Fruit fly (Drosophila melanogaster) whole organism, prepupa: ENCODE results near the gene Oatp33Ea.

Experiments
- CG3919 ChIP-seq: fragments of 200-800 bp; sonication (Bioruptor generic); optimal IDR thresholded peaks from 3 replicates; lab custom pipeline; 2016; ENCODE audit warnings: missing biosample characterization, missing genetic modification characterization
- Ets21C ChIP-seq: fragments of 200-800 bp; sonication (Bioruptor generic); optimal IDR thresholded peaks from 3 replicates; lab custom pipeline; 2016; ENCODE audit warnings: missing biosample characterization, missing genetic modification characterization
- Lpt ChIP-seq: fragments of 200-800 bp; sonication (Bioruptor generic); optimal IDR thresholded peaks from 3 replicates; lab custom pipeline; 2016; ENCODE audit warnings: missing biosample characterization, missing genetic modification characterization
- achi ChIP-seq: fragments of 200-800 bp; sonication (Bioruptor generic); optimal IDR thresholded peaks from 3 replicates; lab custom pipeline; 2016; ENCODE audit warnings: missing biosample characterization, missing genetic modification characterization
- dsx ChIP-seq: fragments of 200-800 bp; optimal IDR thresholded peaks from 3 replicates; lab custom pipeline; 2019; ENCODE audit warnings: missing biosample characterization, mild to moderate bottlenecking, missing genetic modification characterization, moderate library complexity; ENCODE audit not compliant: poor library complexity, severe bottlenecking
- net ChIP-seq: fragments of 200-800 bp; sonication (Bioruptor generic); optimal IDR thresholded peaks from 3 replicates; lab custom pipeline; 2016; ENCODE audit warnings: missing biosample characterization, missing genetic modification characterization
- topi ChIP-seq: fragments of 200-800 bp; sonication (Bioruptor generic); optimal IDR thresholded peaks from 3 replicates; lab custom pipeline; 2016; ENCODE audit warnings: missing biosample characterization, missing genetic modification characterization

DNA sequence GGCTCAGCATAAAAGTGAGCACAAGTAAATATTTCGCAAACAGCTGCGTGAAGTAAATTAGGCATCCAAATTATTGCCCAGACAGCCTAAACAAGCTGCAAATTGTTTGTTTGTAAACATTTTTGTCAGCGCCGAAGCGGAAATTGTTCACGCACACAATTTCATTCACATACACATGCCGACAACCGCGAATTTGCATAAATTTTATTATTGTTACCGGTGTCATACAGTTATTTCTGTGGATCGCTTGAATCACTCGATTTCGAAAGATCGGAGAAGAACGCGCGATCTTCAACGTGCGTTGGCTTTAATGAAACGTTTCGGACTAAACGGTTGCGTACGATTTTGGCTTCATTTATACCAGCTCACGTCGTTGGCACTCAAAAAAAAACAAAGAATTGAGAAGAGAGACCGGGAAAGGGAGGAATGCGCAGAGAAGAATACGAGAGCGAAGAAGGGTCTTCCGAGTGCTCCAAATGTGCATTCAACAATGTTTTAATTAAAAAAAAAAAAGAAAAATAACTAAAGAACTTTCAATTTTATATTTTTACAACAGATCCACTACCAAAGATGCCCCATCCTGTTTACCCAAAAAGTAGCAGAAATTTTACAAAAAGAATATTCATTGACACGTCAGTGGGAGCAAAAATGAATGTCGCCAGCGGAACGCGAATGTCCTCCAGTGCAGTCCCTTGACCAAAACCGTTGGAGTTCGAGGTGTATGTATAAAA lies 22.5 kb downstream of the Oatp33Ea start, which contains the start of gene vir-1:
- TF ChIP-seq CG3919 (GFP tag; lab: Kevin White, UChicago) (no peak), Lpt (GFP tag; lab: Kevin White, UChicago) (no peak), achi (GFP tag; lab: Kevin White, UChicago) (no peak), net (GFP tag; lab: Kevin White, UChicago) (no peak), dsx (GFP tag; lab: Kevin White, UChicago) (no peak), topi (GFP tag; lab: Kevin White, UChicago) (peak; percentile 33), Ets21C (GFP tag; lab: Kevin White, UChicago) (no peak)
